Worm (Caenorhabditis elegans) whole organism, early embryonic: ENCODE data around the gene B0393.9.

ENCODE experiments used
- F13C5.2 ChIP-seq: sonication (generic microtip); optimal IDR thresholded peaks from 2 replicates; lab custom pipeline; 2017; ENCODE audit warnings: mild to moderate bottlenecking, missing genetic modification characterization, inconsistent platforms, missing compliant biosample characterization
- ama-1 ChIP-seq: fragments of 150-350 bp; optimal IDR thresholded peaks from 2 replicates; lab custom pipeline; 2014
- ceh-36 ChIP-seq: sonication (generic microtip); optimal IDR thresholded peaks from 2 replicates; lab custom pipeline; 2016; ENCODE audit warnings: missing genetic modification characterization, inconsistent platforms, missing compliant biosample characterization
- flt-1 ChIP-seq: fragments of 200-800 bp; sonication (Bioruptor generic); IDR thresholded peaks from 2 replicates; pipeline ENCODE4 v1.3.6; 2022; ENCODE audit warnings: missing genetic modification characterization, missing compliant biosample characterization
- hnd-1 ChIP-seq: sonication (generic microtip); optimal IDR thresholded peaks from 2 replicates; lab custom pipeline; 2016; ENCODE audit warnings: missing genetic modification characterization, missing compliant biosample characterization

ce11 chrIII:4822140-4822539 is 42.2 kb upstream of the B0393.9 start, which contains the start of gene F26A1.8:
- no peak for TF ChIP-seq ama-1
- no peak for TF ChIP-seq F13C5.2 (tag; lab: Kevin White, UChicago)
- TF ChIP-seq flt-1 (GFP tag; lab: Robert Waterston, UW), result no peak
- TF ChIP-seq hnd-1 (tag; lab: Kevin White, UChicago), result no peak
- TF ChIP-seq ceh-36 (tag; lab: Kevin White, UChicago), result no peak
